Worm (Caenorhabditis elegans) whole organism, L1 larva: ENCODE data around the gene C14A11.9.
A peak's percentile ranks its signal among the peaks of the same experiment; 100 is the strongest.

Experiments used
- C16A3.4 ChIP-seq: fragments of 150-350 bp; optimal IDR thresholded peaks from 2 replicates; lab custom pipeline; 2014; ENCODE audit warnings: missing biosample characterization, missing genetic modification characterization
- F16B12.6 ChIP-seq: fragments of 150-350 bp; optimal IDR thresholded peaks from 2 replicates; lab custom pipeline; 2014; ENCODE audit warnings: missing biosample characterization, missing genetic modification characterization
- blmp-1 ChIP-seq: fragments of 150-350 bp; optimal IDR thresholded peaks from 2 replicates; lab custom pipeline; 2014; ENCODE audit warnings: missing biosample characterization, missing genetic modification characterization
- ceh-8 ChIP-seq: fragments of 200-800 bp; sonication (Bioruptor generic); optimal IDR thresholded peaks from 2 replicates; lab custom pipeline; 2018; ENCODE audit warnings: mild to moderate bottlenecking, missing genetic modification characterization, moderate library complexity, missing compliant biosample characterization
- ceh-90 ChIP-seq: sonication (generic microtip); optimal IDR thresholded peaks from 2 replicates; lab custom pipeline; 2016; ENCODE audit warnings: missing genetic modification characterization, missing compliant biosample characterization
- dpl-1 ChIP-seq, 3 experiments: fragments of 150-350 bp in 2 of 3; sonication (generic microtip) in 1 of 3; optimal IDR thresholded peaks; 2 replicates each; lab custom pipeline; 2014 to 2017; ENCODE audit warnings: missing biosample characterization in 3 of 3, missing genetic modification characterization in 3 of 3, missing genetic modification reagents in 3 of 3
- dsc-1 ChIP-seq: sonication (generic microtip); optimal IDR thresholded peaks from 2 replicates; lab custom pipeline; 2016; ENCODE audit warnings: mild to moderate bottlenecking, missing genetic modification characterization, missing compliant biosample characterization
- efl-1 ChIP-seq, 4 experiments: fragments of 150-350 bp; optimal IDR thresholded peaks in 3 of 4; peaks in 1 of 4; 1 replicate in 1 of 4; 2 replicates in 3 of 4; lab custom pipeline; 2014; ENCODE audit warnings: missing biosample characterization in 2 of 4, missing genetic modification characterization in 2 of 4, missing genetic modification reagents in 2 of 4
- elt-2 ChIP-seq: sonication (generic microtip); optimal IDR thresholded peaks from 2 replicates; lab custom pipeline; 2016; ENCODE audit warnings: missing genetic modification characterization, mild to moderate bottlenecking, inconsistent platforms, missing compliant biosample characterization, missing genetic modification reagents
- elt-3 ChIP-seq, 6 experiments: fragments of 150-350 bp in 1 of 6; sonication (generic microtip); optimal IDR thresholded peaks; 2 replicates each; lab custom pipeline; 2017 to 2018; ENCODE audit warnings: missing biosample characterization in 6 of 6, missing genetic modification characterization in 6 of 6, inconsistent platforms in 1 of 6
- fos-1 ChIP-seq: fragments of 150-350 bp; optimal IDR thresholded peaks from 2 replicates; lab custom pipeline; 2014; ENCODE audit warnings: missing biosample characterization, missing genetic modification characterization
- hlh-4 ChIP-seq: sonication (generic microtip); optimal IDR thresholded peaks from 2 replicates; lab custom pipeline; 2016; ENCODE audit warnings: mild to moderate bottlenecking, missing genetic modification characterization, missing compliant biosample characterization
- isw-1 ChIP-seq: fragments of 200-800 bp; sonication (Bioruptor generic); IDR thresholded peaks from 2 replicates; pipeline ENCODE4 v1.3.6; 2022; ENCODE audit warnings: missing genetic modification characterization, missing compliant biosample characterization
- lin-14 ChIP-seq: fragments of 200-800 bp; sonication (Bioruptor generic); optimal IDR thresholded peaks from 2 replicates; lab custom pipeline; 2018; ENCODE audit warnings: mild to moderate bottlenecking, missing genetic modification characterization, moderate library complexity, missing compliant biosample characterization
- lin-35 ChIP-seq, 2 experiments: fragments of 150-350 bp; optimal IDR thresholded peaks; 2 replicates each; lab custom pipeline; 2014; ENCODE audit warnings: missing biosample characterization in 2 of 2, missing genetic modification characterization in 2 of 2, missing genetic modification reagents in 2 of 2
- lir-3 ChIP-seq: sonication (generic microtip); optimal IDR thresholded peaks from 2 replicates; lab custom pipeline; 2016; ENCODE audit warnings: mild to moderate bottlenecking, missing genetic modification characterization, moderate library complexity, missing compliant biosample characterization; ENCODE audit not compliant: poor library complexity
- mep-1 ChIP-seq: fragments of 150-350 bp; optimal IDR thresholded peaks from 2 replicates; lab custom pipeline; 2014; ENCODE audit warnings: missing biosample characterization, missing genetic modification characterization
- nhr-11 ChIP-seq: fragments of 150-350 bp; optimal IDR thresholded peaks from 2 replicates; lab custom pipeline; 2014; ENCODE audit warnings: missing biosample characterization, missing genetic modification characterization
- nhr-12 ChIP-seq: sonication (generic microtip); optimal IDR thresholded peaks from 2 replicates; lab custom pipeline; 2017; ENCODE audit warnings: missing biosample characterization, missing genetic modification characterization
- nhr-19 ChIP-seq: fragments of 200-800 bp; sonication (Bioruptor generic); conservative IDR thresholded peaks from 2 replicates; pipeline ENCODE4 v1.3.6; 2022; ENCODE audit warnings: missing genetic modification characterization, missing compliant biosample characterization
- nhr-20 ChIP-seq: sonication (generic microtip); optimal IDR thresholded peaks from 2 replicates; lab custom pipeline; 2016; ENCODE audit warnings: mild to moderate bottlenecking, missing genetic modification characterization, missing compliant biosample characterization
- nhr-237 ChIP-seq: fragments of 150-350 bp; optimal IDR thresholded peaks from 2 replicates; lab custom pipeline; 2014; ENCODE audit warnings: missing biosample characterization, missing genetic modification characterization
- nhr-47 ChIP-seq: sonication (generic microtip); optimal IDR thresholded peaks from 2 replicates; lab custom pipeline; 2016; ENCODE audit warnings: mild to moderate bottlenecking, missing genetic modification characterization, moderate library complexity, missing compliant biosample characterization
- nhr-71 ChIP-seq: sonication (generic microtip); optimal IDR thresholded peaks from 2 replicates; lab custom pipeline; 2016; ENCODE audit warnings: mild to moderate bottlenecking, missing genetic modification characterization, moderate library complexity, missing compliant biosample characterization
- nhr-84 ChIP-seq: sonication (generic microtip); optimal IDR thresholded peaks from 2 replicates; lab custom pipeline; 2017; ENCODE audit warnings: missing biosample characterization, missing genetic modification characterization
- nhr-85 ChIP-seq: sonication (generic microtip); peaks from one replicate; lab custom pipeline; 2016; ENCODE audit warnings: missing genetic modification characterization, inconsistent platforms, missing compliant biosample characterization
- nhr-90 ChIP-seq: sonication (generic microtip); optimal IDR thresholded peaks from 2 replicates; lab custom pipeline; 2016; ENCODE audit warnings: mild to moderate bottlenecking, missing genetic modification characterization, missing compliant biosample characterization; ENCODE audit not compliant: poor library complexity
- pax-3 ChIP-seq: fragments of 200-800 bp; sonication (Bioruptor generic); optimal IDR thresholded peaks from 2 replicates; lab custom pipeline; 2018; ENCODE audit warnings: mild to moderate bottlenecking, missing genetic modification characterization, moderate library complexity, missing compliant biosample characterization
- pqm-1 ChIP-seq: sonication (generic microtip); optimal IDR thresholded peaks from 3 replicates; lab custom pipeline; 2017; ENCODE audit warnings: missing biosample characterization, missing genetic modification characterization
- rnt-1 ChIP-seq: sonication (generic microtip); optimal IDR thresholded peaks from 2 replicates; lab custom pipeline; 2016; ENCODE audit warnings: mild to moderate bottlenecking, missing genetic modification characterization, moderate library complexity, missing compliant biosample characterization
- snpc-4 ChIP-seq: fragments of 150-350 bp; optimal IDR thresholded peaks from 2 replicates; lab custom pipeline; 2014; ENCODE audit warnings: missing biosample characterization, missing genetic modification characterization
- snu-23 ChIP-seq: sonication (generic microtip); optimal IDR thresholded peaks from 2 replicates; lab custom pipeline; 2016; ENCODE audit warnings: missing genetic modification characterization, missing compliant biosample characterization
- tlp-1 ChIP-seq: fragments of 150-350 bp; optimal IDR thresholded peaks from 2 replicates; lab custom pipeline; 2014; ENCODE audit warnings: missing biosample characterization, missing genetic modification characterization
- unc-130 ChIP-seq: fragments of 150-350 bp; optimal IDR thresholded peaks from 2 replicates; lab custom pipeline; 2017; ENCODE audit warnings: missing biosample characterization, missing genetic modification characterization, inconsistent platforms
- xbp-1 ChIP-seq: sonication (generic microtip); optimal IDR thresholded peaks from 2 replicates; lab custom pipeline; 2016; ENCODE audit warnings: missing genetic modification characterization, missing compliant biosample characterization

The C14A11.9 gene

ce11 chrX:2843508-2843907 lies 34.1 kb upstream of the C14A11.9 start:
- no peak for TF ChIP-seq nhr-84 (tag; lab: Kevin White, UChicago)
- TF ChIP-seq C16A3.4 (tag; lab: Kevin White, UChicago) = no peak
- TF ChIP-seq nhr-47 (tag; lab: Kevin White, UChicago) = peak; percentile 1
- TF ChIP-seq nhr-71 (tag; lab: Kevin White, UChicago) = peak; percentile 14
- TF ChIP-seq nhr-11 (tag; lab: Kevin White, UChicago) = no peak
- TF ChIP-seq snpc-4 (tag; lab: Kevin White, UChicago) = peak; percentile 94
- peak; percentile 16 for TF ChIP-seq rnt-1
- no peak for TF ChIP-seq nhr-19 (GFP tag; lab: Robert Waterston, UW)
- peak; percentile 10 for TF ChIP-seq dsc-1
- TF ChIP-seq nhr-237 (tag; lab: Kevin White, UChicago) = no peak
- no peak for TF ChIP-seq fos-1 (tag; lab: Kevin White, UChicago)
- no peak for TF ChIP-seq nhr-90 (tag; lab: Kevin White, UChicago)
- TF ChIP-seq efl-1 (optimal IDR thresholded peaks at IDR 0.05; lab: Kevin White, UChicago) = no peak
- peak in 1 of 2 experiments; percentile 12 for TF ChIP-seq efl-1 (GFP tag; optimal IDR thresholded peaks at IDR 0.05 in 1 of 2; lab: Kevin White, UChicago)

ce11 chrX:2841754-2842153 lies 32.3 kb upstream of the C14A11.9 start:
- TF ChIP-seq pqm-1 (tag; lab: Kevin White, UChicago) (peak; percentile 68), xbp-1 (tag; lab: Kevin White, UChicago) (no peak), F16B12.6 (tag; lab: Kevin White, UChicago) (peak; percentile 35), elt-2 (tag; lab: Kevin White, UChicago) (peak; percentile 81), nhr-85 (tag; lab: Kevin White, UChicago) (peak; percentile 28), dpl-1 (GFP tag; optimal IDR thresholded peaks at IDR 0.05; lab: Kevin White, UChicago) (peak in 1 of 3 experiments; percentile 29), isw-1 (no peak), tlp-1 (tag; lab: Kevin White, UChicago) (peak; percentile 11), efl-1 (optimal IDR thresholded peaks at IDR 0.05; lab: Kevin White, UChicago) (peak in 1 of 2 experiments; percentile 12), efl-1 (GFP tag; optimal IDR thresholded peaks at IDR 0.05 in 1 of 2; lab: Kevin White, UChicago) (peak in 1 of 2 experiments; percentile 86), nhr-71 (tag; lab: Kevin White, UChicago) (peak; percentile 9), hlh-4 (tag; lab: Kevin White, UChicago) (no peak), ceh-8 (GFP tag; lab: Kevin White, UChicago) (no peak)

ce11 chrX:2840287-2840686 lies 30.9 kb upstream of the C14A11.9 start, which contains the start of gene Y71H10B.1:
Gene Y71H10B.1 (minus strand): TSS chrX:2840292.
- TF ChIP-seq nhr-12 (tag; lab: Kevin White, UChicago) = no peak
- peak; percentile 43 for TF ChIP-seq lin-14 (GFP tag; lab: Kevin White, UChicago)
- peak; percentile 5 for TF ChIP-seq dsc-1
- no peak for TF ChIP-seq isw-1
- peak; percentile 40 for TF ChIP-seq nhr-90 (tag; lab: Kevin White, UChicago)
- TF ChIP-seq unc-130 (tag; lab: Kevin White, UChicago) = peak; percentile 7
- TF ChIP-seq nhr-71 (tag; lab: Kevin White, UChicago) = peak; percentile 70
- TF ChIP-seq blmp-1 (tag; lab: Kevin White, UChicago) = peak; percentile 27
- peak; percentile 57 for TF ChIP-seq nhr-20 (tag; lab: Kevin White, UChicago)
- TF ChIP-seq ceh-90 = no peak
- TF ChIP-seq pax-3 (tag; lab: Kevin White, UChicago) = no peak
- TF ChIP-seq nhr-19 (GFP tag; lab: Robert Waterston, UW) = peak; percentile 15; the same call in 1 of the 2 replicates
- peak; percentile 40 for TF ChIP-seq nhr-47 (tag; lab: Kevin White, UChicago)
- TF ChIP-seq mep-1 = no peak
- peak; percentile 15 for TF ChIP-seq snu-23 (GFP tag; lab: Kevin White, UChicago)
- TF ChIP-seq nhr-85 (tag; lab: Kevin White, UChicago) = peak; percentile 88
- TF ChIP-seq lin-35 (GFP tag; optimal IDR thresholded peaks at IDR 0.05; lab: Kevin White, UChicago) = peak in 1 of 2 experiments; percentile 32
- peak; percentile 22 for TF ChIP-seq lir-3 (tag; lab: Kevin White, UChicago)
- peak in 2 of 6 experiments; percentile 46 to 66 for TF ChIP-seq elt-3 (tag; optimal IDR thresholded peaks at IDR 0.05; lab: Kevin White, UChicago)
- TF ChIP-seq, all 84 proteins: peak for 14
